Worm (Caenorhabditis elegans) whole organism, midembryonic: Measurements from ENCODE around the gene fbxa-1.

ENCODE experiments used
- T22C8.4 ChIP-seq: fragments of 200-800 bp; sonication (Bioruptor generic); IDR thresholded peaks from 2 replicates; pipeline ENCODE4 v1.3.6; 2022; ENCODE audit warnings: missing genetic modification characterization, missing compliant biosample characterization
- cog-1 ChIP-seq: sonication (generic microtip); optimal IDR thresholded peaks from 2 replicates; lab custom pipeline; 2016; ENCODE audit warnings: missing genetic modification characterization, missing compliant biosample characterization
- flt-1 ChIP-seq: fragments of 200-800 bp; sonication (Bioruptor generic); IDR thresholded peaks from 2 replicates; pipeline ENCODE4 v1.3.6; 2022; ENCODE audit warnings: missing genetic modification characterization, missing compliant biosample characterization
- med-1 ChIP-seq: sonication (generic microtip); optimal IDR thresholded peaks from 2 replicates; lab custom pipeline; 2017; ENCODE audit warnings: missing genetic modification characterization, mild to moderate bottlenecking, missing compliant biosample characterization, antibody characterized with exemption, missing genetic modification reagents; ENCODE audit not compliant: insufficient read depth
- ref-1 ChIP-seq: fragments of 200-800 bp; sonication (Bioruptor generic); conservative IDR thresholded peaks from 2 replicates; pipeline ENCODE4 v1.3.6; 2022; ENCODE audit warnings: missing genetic modification reagents, missing genetic modification characterization, missing compliant biosample characterization
- tab-1 ChIP-seq: fragments of 200-800 bp; sonication (Bioruptor generic); IDR thresholded peaks from 2 replicates; pipeline ENCODE4 v1.3.6; 2022; ENCODE audit warnings: missing genetic modification characterization, missing compliant biosample characterization
- ztf-23 ChIP-seq: fragments of 200-800 bp; sonication (Bioruptor generic); IDR thresholded peaks from 2 replicates; pipeline ENCODE4 v1.3.6; 2022; ENCODE audit warnings: missing genetic modification reagents, missing genetic modification characterization, missing compliant biosample characterization
- ztf-29 ChIP-seq: fragments of 200-800 bp; sonication (Bioruptor generic); IDR thresholded peaks from 2 replicates; pipeline ENCODE4 v1.3.6; 2022; ENCODE audit warnings: missing genetic modification reagents, missing genetic modification characterization, missing compliant biosample characterization

DNA sequence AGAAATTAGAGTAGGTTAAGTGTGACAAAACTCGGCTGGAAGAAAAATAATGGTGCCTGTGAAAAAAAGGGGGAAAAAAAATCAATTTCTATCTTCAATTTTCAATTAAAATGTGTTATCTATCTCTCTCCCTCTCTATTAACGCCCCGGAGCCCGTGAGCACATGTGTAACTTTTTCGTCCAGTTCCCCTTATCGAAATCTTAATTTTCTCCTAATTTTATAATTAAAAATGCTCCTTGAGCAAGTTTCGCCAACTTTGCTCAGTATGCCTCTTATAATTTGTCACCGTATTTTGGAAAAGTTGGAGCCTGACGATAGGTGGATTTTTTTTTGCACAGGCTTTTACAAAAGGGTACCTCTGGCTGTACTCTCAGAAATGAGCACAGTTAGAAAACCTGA, at the start of gene fbxa-1, which contains the start of gene Y54F10BM.20:
- TF ChIP-seq ref-1 (GFP tag; lab: Robert Waterston, UW) (no peak), tab-1 (no peak), T22C8.4 (GFP tag; lab: Robert Waterston, UW) (no peak), flt-1 (GFP tag; lab: Robert Waterston, UW) (no peak), med-1 (GFP tag; lab: Kevin White, UChicago) (no peak), ztf-29 (GFP tag; lab: Robert Waterston, UW) (no peak), ztf-23 (no peak), cog-1 (tag; lab: Kevin White, UChicago) (no peak)
